Worm (Caenorhabditis elegans) whole organism, L3 larva: ENCODE data around the gene rde-8.

Experiments
- elt-2 ChIP-seq: sonication (generic microtip); optimal IDR thresholded peaks from 2 replicates; lab custom pipeline; 2016; ENCODE audit warnings: missing genetic modification reagents, mild to moderate bottlenecking, missing genetic modification characterization, missing compliant biosample characterization
- nhr-25 ChIP-seq: sonication (generic microtip); optimal IDR thresholded peaks from 2 replicates; lab custom pipeline; 2017; ENCODE audit warnings: missing biosample characterization, missing genetic modification characterization

DNA sequence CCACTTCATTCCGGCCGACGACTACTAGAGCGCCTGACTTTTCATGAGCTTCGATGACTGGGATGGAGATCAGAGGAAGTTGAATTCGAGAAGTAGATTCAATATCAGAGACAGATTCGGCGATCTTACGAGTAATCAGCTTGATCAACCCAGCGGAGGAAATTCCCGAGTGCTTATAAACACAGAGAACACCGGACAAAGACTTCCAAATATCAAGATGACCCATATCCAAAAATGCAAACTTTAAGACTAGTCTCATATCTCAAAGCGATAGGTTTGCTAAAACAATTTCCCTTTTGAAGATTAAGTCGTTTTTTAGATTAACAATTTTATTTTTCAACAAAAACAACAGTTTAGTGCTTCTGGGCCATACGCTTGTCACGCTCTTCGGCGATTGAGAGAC lies 19.7 kb downstream of the rde-8 start, which contains the start of gene Y43B11AR.3:
- TF ChIP-seq nhr-25 (tag; lab: Kevin White, UChicago), result peak; percentile 10
- TF ChIP-seq elt-2 (tag; lab: Kevin White, UChicago), result peak; percentile 25
